Fruit fly (Drosophila melanogaster): ENCODE results near the gene CG14431.

DNA sequence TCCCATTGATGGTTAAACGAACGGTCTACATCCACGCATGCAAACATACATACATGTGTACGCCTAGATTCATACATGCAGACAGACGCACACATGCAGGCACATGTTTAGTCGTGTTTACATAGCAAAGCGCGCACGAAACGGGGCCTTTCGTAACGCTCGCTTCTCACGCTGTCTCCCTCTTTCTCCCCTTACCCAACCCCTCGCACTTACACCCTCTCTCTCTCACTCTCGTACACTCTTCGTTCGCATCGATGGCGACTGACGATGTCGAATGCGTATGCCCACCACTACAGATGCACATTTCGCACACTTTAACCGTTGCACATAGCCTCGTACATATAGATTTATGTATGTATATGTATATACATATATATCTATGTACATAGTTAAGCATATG lies 42.0 kb upstream of the CG14431 start:
- TF ChIP-seq CTCF (optimal IDR thresholded peaks at IDR 0.05) (no peak), CG8478 (optimal IDR thresholded peaks at IDR 0.05) (no peak)
